Comparison of ENCODE assay signal across 2 worm cellular contexts in genomic region chrIV:9982895-9983294, ce11.
TF ChIP-seq lines count a peak whose summit lies in the region.

Gene mam-2, plus strand, starts transcription at chrIV:9983195.

TF ChIP-seq in whole organism, L1 larva, 84 proteins besides CTCF, POLR2A, EP300 and RAD21:
- TF ChIP-seq blmp-1 (tag; optimal IDR thresholded peaks at IDR 0.05; lab: Kevin White, UChicago) (peak; percentile 30), dpl-1 (GFP tag; optimal IDR thresholded peaks at IDR 0.05; lab: Kevin White, UChicago) (no peak)

TF ChIP-seq in whole organism, mixed stage, embryonic, 35 proteins besides CTCF, POLR2A, EP300 and RAD21:
- TF ChIP-seq ham-2 (GFP tag; optimal IDR thresholded peaks at IDR 0.05; lab: Kevin White, UChicago), result peak; percentile 33
- TF ChIP-seq sem-2 (GFP tag; optimal IDR thresholded peaks at IDR 0.05; lab: Kevin White, UChicago), result no peak

Comparison
In these comparisons a context has a peak if more than half of its experiments do, and no peak if none do; other contexts are left out.
1. Of the 14 proteins assayed by ChIP-seq in both whole organism, L1 larva and whole organism, mixed stage, embryonic: peak only in whole organism, L1 larva: blmp-1; only in whole organism, mixed stage, embryonic: none; in both: none; in neither: 13.